Worm (Caenorhabditis elegans) whole organism, L3 larva: Measurements from ENCODE around the gene F53C3.7.

ENCODE experiments used
- jun-1 ChIP-seq: fragments of 150-350 bp; optimal IDR thresholded peaks from 2 replicates; lab custom pipeline; 2014; ENCODE audit warnings: missing biosample characterization, missing genetic modification reagents, missing genetic modification characterization
- nfya-1 ChIP-seq: sonication (generic microtip); optimal IDR thresholded peaks from 2 replicates; lab custom pipeline; 2017; ENCODE audit warnings: missing genetic modification characterization, mild to moderate bottlenecking, missing compliant biosample characterization, antibody characterized with exemption, moderate library complexity; ENCODE audit not compliant: insufficient read depth
- nhr-76 ChIP-seq: fragments of 150-350 bp; sonication (generic microtip); optimal IDR thresholded peaks from 5 replicates; lab custom pipeline; 2014; ENCODE audit warnings: missing biosample characterization, missing genetic modification characterization

DNA sequence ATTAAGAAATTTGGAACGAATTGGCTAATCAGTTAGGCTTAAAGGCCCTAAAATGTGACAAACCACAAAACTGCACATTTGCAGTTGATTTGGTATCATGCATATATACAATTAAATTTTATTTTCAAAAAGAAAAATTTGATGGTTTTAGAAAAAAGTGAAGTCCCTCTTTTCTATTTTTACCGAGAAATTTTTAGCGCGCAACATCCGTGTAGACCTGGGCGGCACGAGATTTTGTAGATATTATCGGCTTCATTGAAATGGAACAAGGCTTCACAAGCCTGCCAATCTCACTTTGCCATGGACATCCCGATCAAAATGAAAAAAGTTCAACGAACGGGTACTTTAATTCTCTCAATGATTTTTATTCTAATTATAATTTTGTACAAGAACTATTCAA is 48.8 kb upstream of the F53C3.7 start, which contains the start of gene C17A2.2:
- TF ChIP-seq nhr-76 (tag; lab: Kevin White, UChicago) (no peak), nfya-1 (tag; lab: Kevin White, UChicago) (no peak), jun-1 (tag; lab: Kevin White, UChicago) (no peak)
